Worm (Caenorhabditis elegans) whole organism, L4/young adult: Measurements from ENCODE around the gene tbx-8.

Experiments used
- W03F9.2 ChIP-seq: fragments of 150-350 bp; optimal IDR thresholded peaks from 2 replicates; lab custom pipeline; 2014; ENCODE audit warnings: missing biosample characterization, missing genetic modification characterization
- dao-5 ChIP-seq: sonication (generic microtip); optimal IDR thresholded peaks from 2 replicates; lab custom pipeline; 2016; ENCODE audit warnings: missing genotype, missing genetic modification characterization, moderate library complexity, missing compliant biosample characterization

DNA sequence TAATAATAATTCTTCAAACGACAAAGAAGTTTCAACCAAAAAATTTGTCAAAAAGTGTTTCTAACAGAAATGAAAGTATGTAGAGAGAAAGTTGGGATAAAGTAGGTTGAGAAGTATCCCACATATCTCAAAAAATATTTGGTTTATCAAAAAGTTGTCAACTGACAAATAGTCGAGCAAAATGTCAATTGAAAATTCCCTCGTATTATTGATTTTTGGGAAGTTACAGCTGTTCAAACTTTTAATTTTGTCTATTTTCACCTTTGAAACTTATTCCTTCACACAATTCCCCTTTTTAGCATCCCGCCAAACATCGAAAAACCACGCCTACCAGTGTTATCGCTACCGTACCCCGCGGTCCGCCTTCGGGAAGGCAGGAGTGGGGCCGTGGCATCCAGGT is at the start of gene tbx-8:
- TF ChIP-seq W03F9.2 (tag; lab: Kevin White, UChicago) (no peak), dao-5 (no peak)
